Worm (Caenorhabditis elegans): ENCODE results near the gene F58E6.8.

The F58E6.8 gene

DNA sequence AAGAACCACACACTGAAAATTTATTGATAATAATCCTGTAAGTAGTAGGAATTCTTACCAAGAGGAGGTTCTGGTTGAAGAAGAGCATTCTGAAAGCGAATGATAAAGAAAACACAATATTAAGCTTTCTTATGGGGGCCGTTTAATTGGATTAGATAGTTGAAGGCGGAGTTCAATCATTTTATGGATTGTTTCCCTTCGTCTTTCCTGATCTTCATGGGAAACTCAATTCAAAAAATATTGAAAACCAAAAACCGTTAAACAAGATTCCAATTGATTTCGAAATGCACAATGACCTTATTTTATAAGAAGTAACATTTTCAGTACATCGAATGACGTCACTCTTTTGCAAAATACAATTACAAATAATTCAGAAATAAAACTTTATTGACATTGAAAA is 43.5 kb upstream of the F58E6.8 start, which contains the start of gene F46B6.13:
Gene F46B6.13 (minus strand): TSS at position 101 of the 400 bp plus-strand sequence.
- no peak for TF ChIP-seq hlh-6 (tag; optimal IDR thresholded peaks at IDR 0.05)
- TF ChIP-seq che-1 (tag; optimal IDR thresholded peaks at IDR 0.05) = no peak
- no peak for TF ChIP-seq fax-1 (tag; optimal IDR thresholded peaks at IDR 0.05)
- TF ChIP-seq F13H6.1 (tag; optimal IDR thresholded peaks at IDR 0.05) = no peak

DNA sequence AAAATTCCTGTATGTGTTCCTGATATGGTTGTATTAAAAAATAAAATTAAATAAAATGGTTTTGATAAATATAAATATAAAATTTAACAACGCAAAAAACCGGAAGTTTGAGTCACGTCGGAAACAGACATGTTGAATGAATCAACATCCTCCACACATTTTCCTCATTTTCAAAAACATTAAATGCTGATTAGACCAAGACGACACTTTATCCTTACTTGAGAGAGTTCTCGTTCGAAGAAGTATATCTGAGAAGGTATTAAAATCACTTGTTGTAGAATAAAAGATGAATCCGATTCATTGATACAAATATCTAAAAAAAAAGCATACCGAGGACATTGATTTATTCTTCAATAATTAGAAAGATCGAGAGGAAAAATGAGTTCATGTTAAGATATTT is 42.6 kb upstream of the F58E6.8 start:
- TF ChIP-seq ceh-2 (tag; optimal IDR thresholded peaks at IDR 0.05) (no peak), lim-6 (tag; optimal IDR thresholded peaks at IDR 0.05) (no peak), elt-2 (tag; optimal IDR thresholded peaks at IDR 0.05) (no peak), tbx-2 (tag; optimal IDR thresholded peaks at IDR 0.05) (no peak)

DNA sequence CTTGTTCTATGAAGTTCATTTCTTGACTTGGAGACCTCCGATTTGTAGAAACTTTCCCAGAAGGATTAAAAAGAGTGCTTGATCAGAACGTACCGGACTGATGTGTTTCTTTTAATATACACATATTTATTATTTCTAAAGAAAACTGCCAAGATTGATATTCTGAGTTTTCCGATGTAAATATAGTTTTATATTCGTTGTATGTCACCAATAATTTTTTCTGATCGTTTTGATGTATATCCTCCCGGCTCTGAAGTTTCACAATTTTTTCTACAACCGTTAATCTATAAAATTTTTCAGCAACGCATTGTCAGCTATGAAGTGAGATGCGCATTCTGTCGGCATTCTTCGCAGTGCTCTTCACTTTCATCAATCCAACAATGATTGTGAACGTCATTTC is 40.9 kb upstream of the F58E6.8 start, which contains the start of gene F46B6.9:
Gene F46B6.9 (plus strand): TSS at position 301 of the 400 bp plus-strand sequence.
- TF ChIP-seq nhr-11 (tag; optimal IDR thresholded peaks at IDR 0.05) (no peak), pha-2 (tag; optimal IDR thresholded peaks at IDR 0.05) (no peak), hlh-30 (tag; optimal IDR thresholded peaks at IDR 0.05; ENCODE audit: insufficient read depth) (no peak), hlh-13 (GFP tag; optimal IDR thresholded peaks at IDR 0.05) (no peak), ets-4 (tag; optimal IDR thresholded peaks at IDR 0.05) (no peak), ceh-30 (tag; optimal IDR thresholded peaks at IDR 0.05) (no peak), dve-1 (tag; optimal IDR thresholded peaks at IDR 0.05) (no peak), eyg-1 (tag; optimal IDR thresholded peaks at IDR 0.05) (no peak), C08G9.2 (tag; optimal IDR thresholded peaks at IDR 0.05) (no peak), T23F11.4 (GFP tag; optimal IDR thresholded peaks at IDR 0.05) (no peak), mec-3 (tag; optimal IDR thresholded peaks at IDR 0.05; ENCODE audit: borderline replicate concordance) (no peak), pag-3 (tag; optimal IDR thresholded peaks at IDR 0.05; ENCODE audit: borderline replicate concordance) (no peak), ceh-9 (tag; optimal IDR thresholded peaks at IDR 0.05) (no peak), ceh-45 (GFP tag; IDR thresholded peaks at IDR 0.05) (no peak), fkh-6 (tag; optimal IDR thresholded peaks at IDR 0.05) (no peak), sdc-2 (tag; optimal IDR thresholded peaks at IDR 0.05) (no peak), syd-9 (tag; optimal IDR thresholded peaks at IDR 0.05) (no peak), hlh-6 (tag; optimal IDR thresholded peaks at IDR 0.05) (no peak), lim-6 (tag; optimal IDR thresholded peaks at IDR 0.05) (no peak), ceh-6 (GFP tag; optimal IDR thresholded peaks at IDR 0.05) (no peak)

DNA sequence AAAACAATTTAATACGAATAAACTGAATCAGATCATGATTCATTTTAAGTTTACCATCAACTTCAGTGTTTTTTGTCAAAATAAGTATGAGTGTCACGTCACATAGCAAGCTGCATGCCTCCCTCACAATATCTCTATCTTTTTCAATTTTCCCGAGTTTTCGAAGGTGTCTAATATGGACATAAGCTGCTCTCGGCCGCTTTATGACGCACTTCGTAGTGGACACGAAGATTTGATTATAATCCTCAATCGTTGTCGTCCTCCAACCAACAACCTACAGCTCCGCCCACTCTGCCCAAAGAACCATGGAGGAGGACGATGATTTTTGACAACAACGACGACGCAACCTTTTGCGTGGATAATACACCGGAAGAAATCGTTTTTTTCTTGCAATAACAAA is 40.4 kb upstream of the F58E6.8 start:
- TF ChIP-seq unc-42 (tag; optimal IDR thresholded peaks at IDR 0.05) = peak; percentile 37
- TF ChIP-seq sox-2 (GFP tag; IDR thresholded peaks at IDR 0.05) = no peak

DNA sequence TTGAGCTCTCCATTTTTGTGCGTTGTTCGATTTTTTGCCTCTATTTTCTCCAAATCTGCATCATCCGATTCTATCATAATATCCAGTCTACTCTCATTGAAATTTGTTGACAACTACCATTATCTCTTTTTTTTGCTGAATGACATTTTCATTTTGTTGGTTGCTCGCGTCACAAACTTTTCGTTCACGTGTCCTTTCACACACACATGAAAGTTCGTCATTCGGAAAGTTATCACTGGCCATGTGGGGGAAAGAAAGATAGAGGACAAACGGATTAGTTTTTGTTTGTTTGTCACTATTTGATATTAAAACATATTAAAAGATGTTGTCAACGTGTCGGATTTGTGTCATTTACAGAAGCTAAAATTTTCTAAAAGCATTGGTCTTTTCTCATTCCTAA is 39.4 kb upstream of the F58E6.8 start:
- no peak for TF ChIP-seq C38D4.7 (GFP tag; optimal IDR thresholded peaks at IDR 0.05)
- no peak for TF ChIP-seq ceh-45 (GFP tag; IDR thresholded peaks at IDR 0.05)
- TF ChIP-seq ahr-1 (tag; optimal IDR thresholded peaks at IDR 0.05) = no peak
- TF ChIP-seq ceh-24 (tag; optimal IDR thresholded peaks at IDR 0.05) = no peak
- no peak for TF ChIP-seq odd-2 (tag; optimal IDR thresholded peaks at IDR 0.05)
- no peak for TF ChIP-seq ama-1 (optimal IDR thresholded peaks at IDR 0.05)
- TF ChIP-seq T23F11.4 (GFP tag; optimal IDR thresholded peaks at IDR 0.05) = no peak
- TF ChIP-seq fkh-6 (tag; optimal IDR thresholded peaks at IDR 0.05) = no peak
- no peak for TF ChIP-seq C08G9.2 (tag; optimal IDR thresholded peaks at IDR 0.05)
- no peak for TF ChIP-seq ceh-2 (tag; optimal IDR thresholded peaks at IDR 0.05)
- no peak for TF ChIP-seq K02D7.2 (tag; optimal IDR thresholded peaks at IDR 0.05)
- no peak for TF ChIP-seq rnt-1 (tag; optimal IDR thresholded peaks at IDR 0.05)
- no peak for TF ChIP-seq syd-9 (tag; optimal IDR thresholded peaks at IDR 0.05)
- no peak for TF ChIP-seq unc-55 (GFP tag; optimal IDR thresholded peaks at IDR 0.05)
- no peak for TF ChIP-seq nhr-232 (tag; optimal IDR thresholded peaks at IDR 0.05)

All from whole organism, late embryonic.